Worm (Caenorhabditis elegans) whole organism, L3 larva: ENCODE data around the gene C34D4.3.
A peak's percentile ranks its signal among the peaks of the same experiment; 100 is the strongest.

ENCODE experiments used
- R02D3.7 ChIP-seq: fragments of 150-350 bp; optimal IDR thresholded peaks from 2 replicates; lab custom pipeline; 2014; ENCODE audit warnings: missing biosample characterization, missing genetic modification characterization
- ZK546.5 ChIP-seq: sonication (generic microtip); optimal IDR thresholded peaks from 2 replicates; lab custom pipeline; 2017; ENCODE audit warnings: missing biosample characterization, missing genetic modification characterization
- ceh-16 ChIP-seq: sonication (generic microtip); optimal IDR thresholded peaks from 2 replicates; lab custom pipeline; 2017; ENCODE audit warnings: missing biosample characterization, missing genetic modification characterization
- ceh-28 ChIP-seq: fragments of 150-350 bp; optimal IDR thresholded peaks from 2 replicates; lab custom pipeline; 2014; ENCODE audit warnings: missing biosample characterization, missing genetic modification reagents, missing genetic modification characterization
- ceh-82 ChIP-seq: fragments of 150-350 bp; optimal IDR thresholded peaks from 2 replicates; lab custom pipeline; 2014; ENCODE audit warnings: missing biosample characterization, missing genetic modification characterization
- ceh-9 ChIP-seq: sonication (generic microtip); optimal IDR thresholded peaks from 2 replicates; lab custom pipeline; 2018; ENCODE audit warnings: missing biosample characterization, missing genetic modification characterization
- daf-12 ChIP-seq: fragments of 150-350 bp; optimal IDR thresholded peaks from 2 replicates; lab custom pipeline; 2014; ENCODE audit warnings: missing biosample characterization, missing genetic modification reagents, missing genetic modification characterization
- egl-27 ChIP-seq: sonication (generic microtip); optimal IDR thresholded peaks from 4 replicates; lab custom pipeline; 2017; ENCODE audit warnings: missing biosample characterization, missing genetic modification reagents, missing genetic modification characterization
- egl-5 ChIP-seq: fragments of 150-350 bp; optimal IDR thresholded peaks from 2 replicates; lab custom pipeline; 2017; ENCODE audit warnings: missing biosample characterization, missing genetic modification reagents, missing genetic modification characterization, inconsistent platforms
- elt-1 ChIP-seq: fragments of 150-350 bp; optimal IDR thresholded peaks from 2 replicates; lab custom pipeline; 2014; ENCODE audit warnings: missing biosample characterization, missing genetic modification characterization
- elt-2 ChIP-seq: sonication (generic microtip); optimal IDR thresholded peaks from 2 replicates; lab custom pipeline; 2016; ENCODE audit warnings: missing genetic modification reagents, mild to moderate bottlenecking, missing genetic modification characterization, missing compliant biosample characterization
- elt-3 ChIP-seq, 3 experiments: fragments of 150-350 bp in 1 of 3; sonication (generic microtip) in 2 of 3; optimal IDR thresholded peaks; 2 replicates in 2 of 3; 4 replicates in 1 of 3; lab custom pipeline; 2014 to 2017; ENCODE audit warnings: missing biosample characterization in 3 of 3, missing genetic modification characterization in 3 of 3
- eor-1 ChIP-seq, 2 experiments: fragments of 150-350 bp; optimal IDR thresholded peaks; 2 replicates each; lab custom pipeline; 2014 to 2018; ENCODE audit warnings: missing biosample characterization in 2 of 2, missing genetic modification characterization in 2 of 2
- fkh-10 ChIP-seq: sonication (generic microtip); optimal IDR thresholded peaks from 2 replicates; lab custom pipeline; 2017; ENCODE audit warnings: missing biosample characterization, missing genetic modification reagents, missing genetic modification characterization
- fos-1 ChIP-seq: fragments of 150-350 bp; optimal IDR thresholded peaks from 2 replicates; lab custom pipeline; 2014; ENCODE audit warnings: missing biosample characterization, missing genetic modification characterization
- hmg-11 ChIP-seq: sonication (generic microtip); optimal IDR thresholded peaks from 2 replicates; lab custom pipeline; 2016; ENCODE audit warnings: missing genetic modification characterization, missing compliant biosample characterization
- jun-1 ChIP-seq: fragments of 150-350 bp; optimal IDR thresholded peaks from 2 replicates; lab custom pipeline; 2014; ENCODE audit warnings: missing biosample characterization, missing genetic modification reagents, missing genetic modification characterization
- lin-15B ChIP-seq: fragments of 150-350 bp; optimal IDR thresholded peaks from 2 replicates; lab custom pipeline; 2014; ENCODE audit warnings: missing biosample characterization, missing genetic modification characterization
- lin-39 ChIP-seq: fragments of 150-350 bp; optimal IDR thresholded peaks from 2 replicates; lab custom pipeline; 2018; ENCODE audit warnings: missing biosample characterization, missing genetic modification reagents, missing genetic modification characterization
- lsy-12 ChIP-seq: sonication (generic microtip); optimal IDR thresholded peaks from 2 replicates; lab custom pipeline; 2016; ENCODE audit warnings: mild to moderate bottlenecking, missing genetic modification characterization, missing compliant biosample characterization
- mdl-1 ChIP-seq: fragments of 150-350 bp; optimal IDR thresholded peaks from 2 replicates; lab custom pipeline; 2014; ENCODE audit warnings: missing biosample characterization, missing genetic modification characterization
- mml-1 ChIP-seq: fragments of 150-350 bp; sonication (generic microtip); optimal IDR thresholded peaks from 3 replicates; lab custom pipeline; 2014; ENCODE audit warnings: missing biosample characterization, missing genetic modification characterization
- nfya-1 ChIP-seq: sonication (generic microtip); optimal IDR thresholded peaks from 2 replicates; lab custom pipeline; 2017; ENCODE audit warnings: missing genetic modification characterization, mild to moderate bottlenecking, missing compliant biosample characterization, antibody characterized with exemption, moderate library complexity; ENCODE audit not compliant: insufficient read depth
- nhr-11 ChIP-seq: fragments of 150-350 bp; optimal IDR thresholded peaks from 2 replicates; lab custom pipeline; 2014; ENCODE audit warnings: missing biosample characterization, missing genetic modification characterization
- nhr-12 ChIP-seq: fragments of 150-350 bp; optimal IDR thresholded peaks from 2 replicates; lab custom pipeline; 2014; ENCODE audit warnings: missing biosample characterization, missing genetic modification characterization
- nhr-23 ChIP-seq: fragments of 150-350 bp; optimal IDR thresholded peaks from 2 replicates; lab custom pipeline; 2014; ENCODE audit warnings: missing biosample characterization, missing genetic modification reagents, missing genetic modification characterization
- nhr-237 ChIP-seq: fragments of 150-350 bp; optimal IDR thresholded peaks from 2 replicates; lab custom pipeline; 2014; ENCODE audit warnings: missing biosample characterization, missing genetic modification characterization
- nhr-25 ChIP-seq: sonication (generic microtip); optimal IDR thresholded peaks from 2 replicates; lab custom pipeline; 2017; ENCODE audit warnings: missing biosample characterization, missing genetic modification characterization
- nhr-28 ChIP-seq: fragments of 150-350 bp; optimal IDR thresholded peaks from 2 replicates; lab custom pipeline; 2014; ENCODE audit warnings: missing biosample characterization, missing genetic modification characterization
- nhr-76 ChIP-seq: fragments of 150-350 bp; sonication (generic microtip); optimal IDR thresholded peaks from 5 replicates; lab custom pipeline; 2014; ENCODE audit warnings: missing biosample characterization, missing genetic modification characterization
- nhr-77 ChIP-seq: fragments of 150-350 bp; optimal IDR thresholded peaks from 2 replicates; lab custom pipeline; 2014; ENCODE audit warnings: missing biosample characterization, missing genetic modification characterization
- pha-4 ChIP-seq: fragments of 150-350 bp; optimal IDR thresholded peaks from 2 replicates; lab custom pipeline; 2014; ENCODE audit warnings: missing biosample characterization, missing genetic modification reagents, missing genetic modification characterization
- pqm-1 ChIP-seq: fragments of 150-350 bp; optimal IDR thresholded peaks from 2 replicates; lab custom pipeline; 2017; ENCODE audit warnings: missing biosample characterization, missing genetic modification characterization, inconsistent platforms
- sea-2 ChIP-seq: fragments of 150-350 bp; sonication (generic microtip); optimal IDR thresholded peaks from 4 replicates; lab custom pipeline; 2014; ENCODE audit warnings: missing biosample characterization, missing genetic modification reagents, missing genetic modification characterization
- skn-1 ChIP-seq: fragments of 150-350 bp; optimal IDR thresholded peaks from 2 replicates; lab custom pipeline; 2014; ENCODE audit warnings: missing biosample characterization, missing genetic modification characterization
- tbx-2 ChIP-seq: sonication (generic microtip); optimal IDR thresholded peaks from 2 replicates; lab custom pipeline; 2016; ENCODE audit warnings: mild to moderate bottlenecking, missing genetic modification characterization, missing compliant biosample characterization
- unc-39 ChIP-seq: sonication (generic microtip); optimal IDR thresholded peaks from 4 replicates; lab custom pipeline; 2017; ENCODE audit warnings: missing biosample characterization, missing genetic modification characterization
- unc-62 ChIP-seq: fragments of 150-350 bp; sonication (generic microtip); optimal IDR thresholded peaks from 4 replicates; lab custom pipeline; 2014; ENCODE audit warnings: missing biosample characterization, missing genetic modification reagents, missing genetic modification characterization
- ztf-11 ChIP-seq: fragments of 150-350 bp; optimal IDR thresholded peaks from 2 replicates; lab custom pipeline; 2014; ENCODE audit warnings: missing biosample characterization, missing genetic modification characterization

C34D4.3 gene

DNA sequence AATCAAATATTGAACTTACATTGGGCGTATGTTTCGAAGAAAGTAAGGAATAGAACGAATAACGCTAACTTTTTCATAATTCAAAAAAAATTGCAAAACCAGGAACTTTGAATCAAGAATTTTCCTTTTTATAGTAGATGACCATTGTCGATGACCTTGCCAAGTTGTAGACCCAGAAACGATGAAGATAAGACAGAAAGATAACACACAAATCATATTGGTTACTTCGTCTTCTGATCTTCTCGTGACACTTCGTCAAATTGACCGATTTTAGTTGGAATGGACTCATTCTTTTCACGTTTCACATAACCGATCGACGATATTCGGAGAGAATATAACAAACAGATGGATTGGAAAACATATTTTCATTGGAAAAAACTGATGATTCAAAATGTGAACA lies 21.7 kb upstream of the C34D4.3 start, which contains the start of gene grsp-3:
Gene grsp-3 (minus strand): TSS at position 149 of the 400 bp plus-strand sequence.
- no peak for TF ChIP-seq lin-39
- TF ChIP-seq skn-1 = no peak
- TF ChIP-seq elt-1 = peak; percentile 46
- TF ChIP-seq ceh-82 (tag; lab: Kevin White, UChicago) = no peak
- TF ChIP-seq nhr-25 (tag; lab: Kevin White, UChicago) = peak; percentile 77
- peak; percentile 38 for TF ChIP-seq ceh-28 (tag; lab: Kevin White, UChicago)
- TF ChIP-seq nhr-23 (tag; lab: Kevin White, UChicago) = peak; percentile 89
- no peak for TF ChIP-seq lsy-12 (tag; lab: Kevin White, UChicago)
- TF ChIP-seq mdl-1 (tag; lab: Kevin White, UChicago) = no peak
- TF ChIP-seq pha-4 (tag; lab: Kevin White, UChicago) = no peak
- TF ChIP-seq elt-3 (tag; optimal IDR thresholded peaks at IDR 0.05; lab: Kevin White, UChicago) = peak in 1 of 3 experiments; percentile 61
- TF ChIP-seq daf-12 (tag; lab: Kevin White, UChicago) = no peak
- no peak for TF ChIP-seq tbx-2 (tag; lab: Kevin White, UChicago)
- TF ChIP-seq, all 47 proteins: peak for 5

- no peak for TF ChIP-seq nhr-11
- no peak for TF ChIP-seq nhr-12 (tag; lab: Kevin White, UChicago)
- no peak for TF ChIP-seq daf-12 (tag; lab: Kevin White, UChicago)
- no peak for TF ChIP-seq lin-39
- TF ChIP-seq nhr-28 = no peak
- TF ChIP-seq mml-1 (tag; lab: Kevin White, UChicago) = no peak
- TF ChIP-seq egl-5 (tag; lab: Kevin White, UChicago) = no peak
- TF ChIP-seq egl-27 = no peak
- TF ChIP-seq nfya-1 (tag; lab: Kevin White, UChicago) = no peak
- TF ChIP-seq unc-62 (GFP tag; lab: Kevin White, UChicago) = no peak
- no peak for TF ChIP-seq elt-1
- TF ChIP-seq nhr-25 (tag; lab: Kevin White, UChicago) = no peak
- TF ChIP-seq nhr-76 = no peak
- TF ChIP-seq ceh-9 = no peak
- TF ChIP-seq nhr-77 (tag; lab: Kevin White, UChicago) = no peak
- no peak for TF ChIP-seq jun-1 (tag; lab: Kevin White, UChicago)
- no peak for TF ChIP-seq ceh-82 (tag; lab: Kevin White, UChicago)
- no peak for TF ChIP-seq lin-15B
- no peak for TF ChIP-seq sea-2 (GFP tag; lab: Kevin White, UChicago)
- TF ChIP-seq ztf-11 = no peak
- TF ChIP-seq pha-4 (tag; lab: Kevin White, UChicago) = no peak
- peak; percentile 36 for TF ChIP-seq nhr-23 (tag; lab: Kevin White, UChicago)
- TF ChIP-seq unc-39 (tag; lab: Kevin White, UChicago) = no peak
- peak; percentile 40 for TF ChIP-seq hmg-11 (tag; lab: Kevin White, UChicago)
- no peak for TF ChIP-seq eor-1 (tag; optimal IDR thresholded peaks at IDR 0.05; lab: Kevin White, UChicago)
- TF ChIP-seq ceh-28 (tag; lab: Kevin White, UChicago) = peak; percentile 66
- TF ChIP-seq ZK546.5 (tag; lab: Kevin White, UChicago) = no peak
- TF ChIP-seq fos-1 (tag; lab: Kevin White, UChicago) = no peak
- no peak for TF ChIP-seq elt-2 (tag; lab: Kevin White, UChicago)
- no peak for TF ChIP-seq nhr-237 (tag; lab: Kevin White, UChicago)
- peak; percentile 6 for TF ChIP-seq pqm-1 (tag; lab: Kevin White, UChicago)
- TF ChIP-seq R02D3.7 = no peak
Measured at ce11 chrIV:7133140-7133539, 20.3 kb upstream of the C34D4.3 start, which contains the start of gene cyn-12. Gene cyn-12 (minus strand): TSS chrIV:7133217.

DNA sequence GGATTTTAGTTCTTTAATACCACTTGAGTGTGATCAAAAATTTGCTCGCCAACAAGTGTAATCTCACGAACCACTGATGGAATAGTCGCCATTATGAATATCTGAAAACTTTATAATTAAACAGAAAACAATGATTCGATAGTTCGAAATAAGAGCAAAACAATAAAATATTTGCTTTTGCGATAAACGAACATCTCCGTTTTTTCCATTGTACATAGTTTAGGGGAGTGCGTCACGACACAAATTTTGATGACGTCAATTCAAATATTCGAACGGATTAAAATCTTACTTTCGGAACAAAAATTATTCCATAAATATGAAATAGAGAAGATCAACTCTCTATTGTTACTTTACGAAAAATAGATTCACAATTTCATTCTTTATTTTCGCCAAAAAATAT lies 19.5 kb upstream of the C34D4.3 start, which contains the start of gene mutd-1:
Gene mutd-1 (minus strand): TSS at position 101 of the 400 bp plus-strand sequence.
- TF ChIP-seq eor-1 (tag; optimal IDR thresholded peaks at IDR 0.05; lab: Kevin White, UChicago) (no peak), ceh-16 (tag; lab: Kevin White, UChicago) (no peak), ceh-82 (tag; lab: Kevin White, UChicago) (no peak), lsy-12 (tag; lab: Kevin White, UChicago) (no peak), ZK546.5 (tag; lab: Kevin White, UChicago) (no peak), nhr-76 (no peak), unc-62 (GFP tag; lab: Kevin White, UChicago) (no peak), nhr-28 (no peak), elt-2 (tag; lab: Kevin White, UChicago) (no peak), fos-1 (tag; lab: Kevin White, UChicago) (no peak), ceh-9 (no peak), fkh-10 (no peak)
- TF ChIP-seq, all 47 proteins: peak for 0
